Worm (Caenorhabditis elegans): ENCODE measurements around the gene Y5H2B.3.

ce11 chrV:2181738-2182137 is 6.4 kb upstream of the Y5H2B.3 start, which contains the start of gene srbc-16:
- no peak for TF ChIP-seq daf-8 (GFP tag; IDR thresholded peaks at IDR 0.05)
- TF ChIP-seq madf-5 (GFP tag; IDR thresholded peaks at IDR 0.05): no peak
- TF ChIP-seq ceh-82 (tag; optimal IDR thresholded peaks at IDR 0.05): no peak
- TF ChIP-seq saeg-2 (GFP tag; IDR thresholded peaks at IDR 0.05): no peak
- TF ChIP-seq nhr-237 (tag; optimal IDR thresholded peaks at IDR 0.05): no peak
- no peak for TF ChIP-seq lir-3 (tag; optimal IDR thresholded peaks at IDR 0.05)
- TF ChIP-seq skn-1 (tag; optimal IDR thresholded peaks at IDR 0.05): no peak
- TF ChIP-seq lin-15B (tag; optimal IDR thresholded peaks at IDR 0.05): no peak
- no peak for TF ChIP-seq ztf-11 (tag; optimal IDR thresholded peaks at IDR 0.05)
- no peak for TF ChIP-seq lsy-2 (tag; optimal IDR thresholded peaks at IDR 0.05)
